Fruit fly (Drosophila melanogaster): ENCODE data around the gene PVRAP.
A peak's percentile ranks its signal among the peaks of the same experiment; 100 is the strongest.

The PVRAP gene

DNA sequence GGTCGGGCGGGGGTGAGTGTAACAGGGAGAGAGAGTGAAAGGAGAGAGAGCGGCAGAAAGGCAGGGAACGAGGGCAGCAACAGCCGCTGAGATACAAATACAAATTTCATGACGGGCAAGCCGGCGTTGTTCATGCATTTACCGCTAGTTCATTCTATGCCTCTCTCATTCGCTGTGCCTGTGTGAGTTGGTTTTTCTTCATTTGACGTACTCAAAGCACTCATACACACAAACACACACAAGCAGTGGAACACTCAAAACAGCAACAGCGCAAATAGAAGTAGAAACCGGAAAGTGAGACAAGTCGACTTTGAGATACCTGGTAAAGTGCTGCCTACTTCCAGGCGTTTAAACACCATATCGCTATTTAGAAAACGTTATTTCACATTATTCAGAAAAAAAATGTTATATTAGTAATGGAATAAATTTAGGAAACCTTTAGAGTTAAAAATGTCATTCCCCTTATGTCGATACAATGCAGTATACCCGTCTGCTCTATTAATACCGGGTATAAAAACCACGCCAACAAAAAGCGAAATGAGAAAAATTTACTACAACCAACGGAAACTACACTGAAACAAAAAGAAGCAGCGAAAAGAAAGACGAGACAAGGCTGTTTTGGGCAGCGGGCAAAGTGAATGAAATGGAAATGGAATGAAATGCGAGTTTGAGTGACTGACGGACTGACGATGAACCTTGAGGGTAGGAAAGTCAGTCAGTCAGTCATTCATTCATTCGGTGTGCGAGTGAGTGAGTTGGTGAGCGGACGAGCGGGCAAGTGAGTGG, 20.7 kb upstream of the PVRAP start (continued):
- TF ChIP-seq Hmr (GFP tag; optimal IDR thresholded peaks at IDR 0.05) (peak; percentile 87), Mad (GFP tag; optimal IDR thresholded peaks at IDR 0.05) (peak; percentile 82), CG12299 (tag; optimal IDR thresholded peaks at IDR 0.05) (peak; percentile 84), run (tag; optimal IDR thresholded peaks at IDR 0.05) (peak; percentile 89), lov (optimal IDR thresholded peaks at IDR 0.05) (peak; percentile 98), lov (GFP tag; IDR thresholded peaks at IDR 0.05) (peak; percentile 95), onecut (GFP tag; IDR thresholded peaks at IDR 0.05) (peak; percentile 91), sqz (GFP tag; optimal IDR thresholded peaks at IDR 0.05) (peak; percentile 86), sima (GFP tag; optimal IDR thresholded peaks at IDR 0.05) (peak; percentile 77), HLH3B (GFP tag; IDR thresholded peaks at IDR 0.05) (peak; percentile 98), cg (GFP tag; optimal IDR thresholded peaks at IDR 0.05) (peak; percentile 95), CG7839 (tag; optimal IDR thresholded peaks at IDR 0.05) (peak; percentile 94), CG16815 (GFP tag; optimal IDR thresholded peaks at IDR 0.05) (peak; percentile 89), CG16779 (GFP tag; IDR thresholded peaks at IDR 0.05) (no peak), bbx (GFP tag; IDR thresholded peaks at IDR 0.05; ENCODE audit: partially characterized antibody) (0 out of 2 replicates have a peak, but pooled peaks have one; percentile 54), CG30403 (GFP tag; optimal IDR thresholded peaks at IDR 0.05) (peak; percentile 97), CHES-1-like (GFP tag; optimal IDR thresholded peaks at IDR 0.05) (peak; percentile 84), BEAF-32 (GFP tag; optimal IDR thresholded peaks at IDR 0.05) (no peak), CG8478 (optimal IDR thresholded peaks at IDR 0.05) (no peak), zfh1 (GFP tag; IDR thresholded peaks at IDR 0.05) (peak; percentile 99), z (GFP tag; IDR thresholded peaks at IDR 0.05) (peak; percentile 97), prd (optimal IDR thresholded peaks at IDR 0.05) (no peak), prd (GFP tag; IDR thresholded peaks at IDR 0.05) (peak; percentile 98), CG16863 (GFP tag; optimal IDR thresholded peaks at IDR 0.05) (peak; percentile 95), wdn (GFP tag; IDR thresholded peaks at IDR 0.05) (peak; percentile 80), mirr (GFP tag; optimal IDR thresholded peaks at IDR 0.05) (no peak), Chrac-16 (GFP tag; optimal IDR thresholded peaks at IDR 0.05) (peak; percentile 94), CG17361 (GFP tag; IDR thresholded peaks at IDR 0.05) (peak; percentile 99), CG7987 (GFP tag; optimal IDR thresholded peaks at IDR 0.05) (peak; percentile 73), ken (GFP tag; IDR thresholded peaks at IDR 0.05) (peak; percentile 97), CG12071 (GFP tag; optimal IDR thresholded peaks at IDR 0.05) (peak; percentile 84), vnd (GFP tag; IDR thresholded peaks at IDR 0.05; ENCODE audit: partially characterized antibody) (no peak), CG2875 (GFP tag; optimal IDR thresholded peaks at IDR 0.05) (peak; percentile 96), CG5953 (GFP tag; IDR thresholded peaks at IDR 0.05) (peak; percentile 93), CG15269 (tag; optimal IDR thresholded peaks at IDR 0.05) (peak; percentile 90), pita (GFP tag; optimal IDR thresholded peaks at IDR 0.05) (no peak), CG11723 (GFP tag; optimal IDR thresholded peaks at IDR 0.05) (peak; percentile 81), maf-S (GFP tag; optimal IDR thresholded peaks at IDR 0.05) (peak; percentile 86), E2f1 (GFP tag; IDR thresholded peaks at IDR 0.05) (peak; percentile 96), CG11456 (GFP tag; IDR thresholded peaks at IDR 0.05) (peak; percentile 88), hth (optimal IDR thresholded peaks at IDR 0.05) (no peak), dmrt99B (tag; optimal IDR thresholded peaks at IDR 0.05) (peak; percentile 96), slp2 (GFP tag; optimal IDR thresholded peaks at IDR 0.05) (peak; percentile 97), twi (tag; optimal IDR thresholded peaks at IDR 0.05) (peak; percentile 80), fd96Cb (tag; optimal IDR thresholded peaks at IDR 0.05) (peak; percentile 98), bcd (GFP tag; optimal IDR thresholded peaks at IDR 0.05) (peak; percentile 95), en (GFP tag; optimal IDR thresholded peaks at IDR 0.05) (peak; percentile 90), ERR (GFP tag; optimal IDR thresholded peaks at IDR 0.05) (peak; percentile 71), ewg (GFP tag; optimal IDR thresholded peaks at IDR 0.05) (peak; percentile 90), YL-1 (GFP tag; optimal IDR thresholded peaks at IDR 0.05) (peak; percentile 13)

Data from whole organism, embryonic.